Worm (Caenorhabditis elegans) whole organism, midembryonic: ENCODE measurements around the gene zmp-2.

Experiments
- T22C8.4 ChIP-seq: fragments of 200-800 bp; sonication (Bioruptor generic); IDR thresholded peaks from 2 replicates; pipeline ENCODE4 v1.3.6; 2022; ENCODE audit warnings: missing genetic modification characterization, missing compliant biosample characterization
- cog-1 ChIP-seq: sonication (generic microtip); optimal IDR thresholded peaks from 2 replicates; lab custom pipeline; 2016; ENCODE audit warnings: missing genetic modification characterization, missing compliant biosample characterization
- flt-1 ChIP-seq: fragments of 200-800 bp; sonication (Bioruptor generic); IDR thresholded peaks from 2 replicates; pipeline ENCODE4 v1.3.6; 2022; ENCODE audit warnings: missing genetic modification characterization, missing compliant biosample characterization
- klf-2 ChIP-seq: fragments of 200-800 bp; sonication (Bioruptor generic); conservative IDR thresholded peaks from 2 replicates; pipeline ENCODE4 v1.3.6; 2022; ENCODE audit warnings: missing genetic modification reagents, missing genetic modification characterization, missing compliant biosample characterization
- med-1 ChIP-seq: sonication (generic microtip); optimal IDR thresholded peaks from 2 replicates; lab custom pipeline; 2017; ENCODE audit warnings: missing genetic modification characterization, mild to moderate bottlenecking, missing compliant biosample characterization, antibody characterized with exemption, missing genetic modification reagents; ENCODE audit not compliant: insufficient read depth
- ref-1 ChIP-seq: fragments of 200-800 bp; sonication (Bioruptor generic); conservative IDR thresholded peaks from 2 replicates; pipeline ENCODE4 v1.3.6; 2022; ENCODE audit warnings: missing genetic modification reagents, missing genetic modification characterization, missing compliant biosample characterization
- tab-1 ChIP-seq: fragments of 200-800 bp; sonication (Bioruptor generic); IDR thresholded peaks from 2 replicates; pipeline ENCODE4 v1.3.6; 2022; ENCODE audit warnings: missing genetic modification characterization, missing compliant biosample characterization
- ztf-23 ChIP-seq: fragments of 200-800 bp; sonication (Bioruptor generic); IDR thresholded peaks from 2 replicates; pipeline ENCODE4 v1.3.6; 2022; ENCODE audit warnings: missing genetic modification reagents, missing genetic modification characterization, missing compliant biosample characterization
- ztf-29 ChIP-seq: fragments of 200-800 bp; sonication (Bioruptor generic); IDR thresholded peaks from 2 replicates; pipeline ENCODE4 v1.3.6; 2022; ENCODE audit warnings: missing genetic modification reagents, missing genetic modification characterization, missing compliant biosample characterization

- no peak for TF ChIP-seq T22C8.4
- no peak for TF ChIP-seq klf-2 (GFP tag; lab: Robert Waterston, UW)
- TF ChIP-seq flt-1 (GFP tag; lab: Robert Waterston, UW) = no peak
- no peak for TF ChIP-seq ztf-29 (GFP tag; lab: Robert Waterston, UW)
- TF ChIP-seq ztf-23 (GFP tag; lab: Robert Waterston, UW) = no peak
- no peak for TF ChIP-seq cog-1
- no peak for TF ChIP-seq med-1 (GFP tag; lab: Kevin White, UChicago)
- TF ChIP-seq ref-1 (GFP tag; lab: Robert Waterston, UW) = no peak
- no peak for TF ChIP-seq tab-1 (GFP tag; lab: Robert Waterston, UW)
These were observed 39.9 kb downstream of the zmp-2 start for ce11 chrIII:2676097-2676496.
